Worm (Caenorhabditis elegans) whole organism, young adult: ENCODE results near the gene R102.6.

Experiments
- C06A6.2 ChIP-seq: fragments of 200-800 bp; sonication (Bioruptor generic); conservative IDR thresholded peaks from 2 replicates; pipeline ENCODE4 v1.3.6; 2022; ENCODE audit warnings: missing genetic modification characterization, missing compliant biosample characterization
- F10E7.11 ChIP-seq: sonication (generic microtip); optimal IDR thresholded peaks from 2 replicates; lab custom pipeline; 2017; ENCODE audit warnings: mild to moderate bottlenecking, missing genetic modification characterization, moderate library complexity, missing compliant biosample characterization
- F52B5.7 ChIP-seq: sonication (generic microtip); optimal IDR thresholded peaks from 2 replicates; lab custom pipeline; 2016; ENCODE audit warnings: mild to moderate bottlenecking, missing genetic modification characterization, missing compliant biosample characterization
- T26A5.8 ChIP-seq: sonication (generic microtip); optimal IDR thresholded peaks from 2 replicates; lab custom pipeline; 2016; ENCODE audit warnings: missing genetic modification characterization, missing compliant biosample characterization
- Y56A3A.18 ChIP-seq: fragments of 200-800 bp; sonication (Bioruptor generic); IDR thresholded peaks from 2 replicates; pipeline ENCODE4 v1.3.6; 2022; ENCODE audit warnings: missing genetic modification reagents, missing genetic modification characterization, missing compliant biosample characterization
- attf-3 ChIP-seq: fragments of 200-800 bp; sonication (Bioruptor generic); conservative IDR thresholded peaks from 2 replicates; pipeline ENCODE4 v1.3.6; 2022; ENCODE audit warnings: missing genetic modification reagents, missing genetic modification characterization, missing compliant biosample characterization
- hmg-20 ChIP-seq: fragments of 200-800 bp; sonication (Bioruptor generic); IDR thresholded peaks from 2 replicates; pipeline ENCODE4 v1.3.6; 2022; ENCODE audit warnings: missing genetic modification reagents, missing genetic modification characterization, missing compliant biosample characterization
- hrde-1 ChIP-seq: sonication (generic microtip); optimal IDR thresholded peaks from 2 replicates; lab custom pipeline; 2016; ENCODE audit warnings: missing genetic modification characterization, mild to moderate bottlenecking, missing compliant biosample characterization, moderate library complexity, missing genotype, missing genetic modification reagents, borderline replicate concordance
- pha-4 ChIP-seq: fragments of 150-350 bp; sonication (generic microtip); optimal IDR thresholded peaks from 2 replicates; lab custom pipeline; 2014; ENCODE audit warnings: missing biosample characterization, missing genetic modification reagents, missing genetic modification characterization
- rec-8 ChIP-seq, 2 experiments: sonication (generic microtip); optimal IDR thresholded peaks; 2 replicates each; lab custom pipeline; 2016; ENCODE audit warnings: mild to moderate bottlenecking in 2 of 2, missing genetic modification characterization in 2 of 2, missing genetic modification reagents in 2 of 2, missing genotype in 2 of 2, missing biosample characterization in 1 of 2, missing compliant biosample characterization in 1 of 2, moderate library complexity in 1 of 2
- sdz-38 ChIP-seq: sonication (generic microtip); optimal IDR thresholded peaks from 2 replicates; lab custom pipeline; 2016; ENCODE audit warnings: missing genotype, missing genetic modification characterization, missing compliant biosample characterization
- sea-2 ChIP-seq: fragments of 200-800 bp; sonication (Bioruptor generic); IDR thresholded peaks from 2 replicates; pipeline ENCODE4 v1.3.6; 2022; ENCODE audit warnings: missing genetic modification characterization, missing compliant biosample characterization

- TF ChIP-seq attf-3 (GFP tag; lab: Robert Waterston, UW) (no peak), C06A6.2 (GFP tag; lab: Robert Waterston, UW) (no peak), T26A5.8 (tag; lab: Kevin White, UChicago) (no peak), F10E7.11 (tag; lab: Kevin White, UChicago) (no peak), sea-2 (GFP tag; lab: Robert Waterston, UW) (no peak), hrde-1 (tag; lab: Kevin White, UChicago) (no peak), pha-4 (tag; lab: Kevin White, UChicago) (no peak), sdz-38 (tag; lab: Kevin White, UChicago) (no peak), rec-8 (tag; optimal IDR thresholded peaks at IDR 0.05; lab: Kevin White, UChicago) (no peak), F52B5.7 (tag; lab: Kevin White, UChicago) (no peak), hmg-20 (no peak), Y56A3A.18 (no peak)
Measured at ce11 chrIV:10682155-10682749, 23.7 kb downstream of the R102.6 start, which contains the start of gene fmo-2.
